Fruit fly (Drosophila melanogaster) whole organism, embryonic: Measurements from ENCODE around the gene Cul5.

Experiments
- ATbp ChIP-seq: fragments of 200-800 bp; sonication (Bioruptor generic); optimal IDR thresholded peaks from 2 replicates; lab custom pipeline; 2017; ENCODE audit warnings: missing biosample characterization, mild to moderate bottlenecking, missing genetic modification characterization, missing genetic modification reagents
- Aef1 ChIP-seq: fragments of 200-800 bp; sonication (Bioruptor generic); IDR thresholded peaks from 3 replicates; pipeline ENCODE4 v1.3.6; 2022; ENCODE audit warnings: missing biosample characterization, missing genetic modification characterization
- Atf3 ChIP-seq: fragments of 200-800 bp; sonication (Bioruptor generic); optimal IDR thresholded peaks from 3 replicates; lab custom pipeline; 2016; ENCODE audit warnings: missing biosample characterization, missing genetic modification characterization
- Bgb ChIP-seq: fragments of 200-800 bp; sonication (Bioruptor generic); IDR thresholded peaks from 2 replicates; pipeline ENCODE4 v1.3.6; 2022; ENCODE audit warnings: missing biosample characterization, missing genetic modification characterization; ENCODE audit not compliant: partially characterized antibody
- CG10147 ChIP-seq: fragments of 200-800 bp; sonication (Bioruptor generic); optimal IDR thresholded peaks from 2 replicates; lab custom pipeline; 2019; ENCODE audit warnings: missing biosample characterization, mild to moderate bottlenecking, missing genetic modification characterization, moderate library complexity
- CG10209 ChIP-seq: fragments of 200-800 bp; sonication (Bioruptor generic); optimal IDR thresholded peaks from 3 replicates; lab custom pipeline; 2017; ENCODE audit warnings: missing biosample characterization, mild to moderate bottlenecking, missing genetic modification characterization, missing genetic modification reagents
- CG13123 ChIP-seq: fragments of 200-800 bp; sonication (Bioruptor generic); optimal IDR thresholded peaks from 2 replicates; lab custom pipeline; 2016; ENCODE audit warnings: missing biosample characterization, missing genetic modification characterization
- CG14050 ChIP-seq: fragments of 200-800 bp; sonication (Bioruptor generic); IDR thresholded peaks from 3 replicates; pipeline ENCODE4 v1.3.6; 2022; ENCODE audit warnings: missing biosample characterization, missing genetic modification characterization
- CG1602 ChIP-seq: fragments of 200-800 bp; sonication (Bioruptor generic); optimal IDR thresholded peaks from 3 replicates; lab custom pipeline; 2016; ENCODE audit warnings: missing biosample characterization, missing genetic modification characterization
- CG17359 ChIP-seq: fragments of 200-800 bp; sonication (Bioruptor generic); optimal IDR thresholded peaks from 3 replicates; lab custom pipeline; 2018; ENCODE audit warnings: missing biosample characterization, mild to moderate bottlenecking, missing genetic modification characterization, moderate library complexity
- CG17612 ChIP-seq: fragments of 200-800 bp; sonication (Bioruptor generic); IDR thresholded peaks from 2 replicates; pipeline ENCODE4 v1.3.6; 2022; ENCODE audit warnings: missing biosample characterization, missing genetic modification characterization
- CG2202 ChIP-seq: fragments of 200-800 bp; sonication (Bioruptor generic); optimal IDR thresholded peaks from 2 replicates; lab custom pipeline; 2018; ENCODE audit warnings: missing biosample characterization, mild to moderate bottlenecking, missing genetic modification characterization
- CG4854 ChIP-seq: fragments of 200-800 bp; sonication (Bioruptor generic); optimal IDR thresholded peaks from 2 replicates; lab custom pipeline; 2016; ENCODE audit warnings: missing biosample characterization, missing genetic modification characterization, inconsistent platforms
- CG5245 ChIP-seq: fragments of 200-800 bp; sonication (Bioruptor generic); optimal IDR thresholded peaks from 3 replicates; lab custom pipeline; 2016; ENCODE audit warnings: missing biosample characterization, missing genetic modification characterization
- CG6654 ChIP-seq: fragments of 200-800 bp; sonication (Bioruptor generic); optimal IDR thresholded peaks from 2 replicates; lab custom pipeline; 2017; ENCODE audit warnings: missing biosample characterization, mild to moderate bottlenecking, missing genetic modification characterization
- CG6689 ChIP-seq: fragments of 200-800 bp; sonication (Bioruptor generic); IDR thresholded peaks from 2 replicates; pipeline ENCODE4 v1.3.6; 2022; ENCODE audit warnings: missing biosample characterization, missing genetic modification characterization
- CG7987 ChIP-seq: fragments of 200-800 bp; sonication (Bioruptor generic); optimal IDR thresholded peaks from 2 replicates; lab custom pipeline; 2018; ENCODE audit warnings: missing biosample characterization, mild to moderate bottlenecking, missing genetic modification characterization, moderate library complexity
- CG9215 ChIP-seq: fragments of 200-800 bp; sonication (Bioruptor generic); IDR thresholded peaks from 2 replicates; pipeline ENCODE4 v1.3.6; 2022; ENCODE audit warnings: missing biosample characterization, missing genetic modification characterization
- D ChIP-seq, 2 experiments: fragments of 200-800 bp in 1 of 2; fragments of >200 bp in 1 of 2; sonication (Bioruptor generic) in 1 of 2; optimal IDR thresholded peaks; 2 replicates in 1 of 2; 3 replicates in 1 of 2; lab custom pipeline; 2017; ENCODE audit warnings: mild to moderate bottlenecking in 1 of 2, missing biosample characterization in 1 of 2, missing genetic modification characterization in 1 of 2, missing genetic modification reagents in 1 of 2
- Dip2 ChIP-seq: fragments of 200-800 bp; sonication (Bioruptor generic); IDR thresholded peaks from 2 replicates; pipeline ENCODE4 v1.3.6; 2022; ENCODE audit warnings: missing biosample characterization, missing genetic modification characterization
- Dll ChIP-seq: fragments of 200-800 bp; sonication (Bioruptor generic); IDR thresholded peaks from 4 replicates; pipeline ENCODE4 v1.3.6; 2022; ENCODE audit warnings: missing biosample characterization, missing genetic modification characterization; ENCODE audit not compliant: partially characterized antibody
- Doc2 ChIP-seq: fragments of 200-800 bp; sonication (Bioruptor generic); IDR thresholded peaks from 2 replicates; pipeline ENCODE4 v1.3.6; 2022; ENCODE audit warnings: missing biosample characterization, missing genetic modification characterization
- Dref ChIP-seq: fragments of 200-800 bp; sonication (Bioruptor generic); IDR thresholded peaks from 2 replicates; pipeline ENCODE4 v1.3.6; 2022; ENCODE audit warnings: missing biosample characterization, missing genetic modification characterization
- Gsc ChIP-seq: fragments of 200-800 bp; sonication (Bioruptor generic); IDR thresholded peaks from 2 replicates; pipeline ENCODE4 v1.3.6; 2022; ENCODE audit warnings: missing biosample characterization, missing genetic modification characterization
- Gug ChIP-seq: fragments of 200-800 bp; sonication (Bioruptor generic); IDR thresholded peaks from 4 replicates; pipeline ENCODE4 v1.3.6; 2022; ENCODE audit warnings: missing biosample characterization, missing genetic modification characterization
- Hmx ChIP-seq: fragments of 200-800 bp; sonication (Bioruptor generic); optimal IDR thresholded peaks from 2 replicates; lab custom pipeline; 2016; ENCODE audit warnings: missing biosample characterization, missing genetic modification characterization
- Hr78 ChIP-seq, 2 experiments: fragments of 200-800 bp in 1 of 2; fragments of >200 bp in 1 of 2; sonication (Bioruptor generic) in 1 of 2; optimal IDR thresholded peaks; 2 replicates each; lab custom pipeline; 2017 to 2019; ENCODE audit warnings: missing biosample characterization in 2 of 2, missing genetic modification characterization in 2 of 2, mild to moderate bottlenecking in 1 of 2, moderate library complexity in 1 of 2
- MTF-1 ChIP-seq: fragments of 200-800 bp; sonication (Bioruptor generic); optimal IDR thresholded peaks from 2 replicates; lab custom pipeline; 2018; ENCODE audit warnings: missing biosample characterization, mild to moderate bottlenecking, missing genetic modification characterization, borderline replicate concordance
- Mrtf ChIP-seq: fragments of 200-800 bp; sonication (Bioruptor generic); IDR thresholded peaks from 3 replicates; pipeline ENCODE4 v1.3.6; 2022; ENCODE audit warnings: missing biosample characterization, missing genetic modification characterization
- PHDP ChIP-seq: fragments of 200-800 bp; sonication (Bioruptor generic); optimal IDR thresholded peaks from 3 replicates; lab custom pipeline; 2018; ENCODE audit warnings: missing biosample characterization, mild to moderate bottlenecking, missing genetic modification characterization, moderate library complexity
- Ptx1 ChIP-seq: fragments of 200-800 bp; sonication (Bioruptor generic); IDR thresholded peaks from 2 replicates; pipeline ENCODE4 v1.3.6; 2022; ENCODE audit warnings: missing biosample characterization, missing genetic modification characterization
- ac ChIP-seq: fragments of 200-800 bp; sonication (Bioruptor generic); optimal IDR thresholded peaks from 3 replicates; lab custom pipeline; 2017; ENCODE audit warnings: missing biosample characterization, mild to moderate bottlenecking, missing genetic modification characterization
- bcd ChIP-seq: fragments of 200-800 bp; sonication (Bioruptor generic); optimal IDR thresholded peaks from 2 replicates; lab custom pipeline; 2017; ENCODE audit warnings: missing biosample characterization, mild to moderate bottlenecking, missing genetic modification characterization
- bowl ChIP-seq: fragments of 200-800 bp; sonication (Bioruptor generic); IDR thresholded peaks from 2 replicates; pipeline ENCODE4 v1.3.6; 2022; ENCODE audit warnings: missing biosample characterization, missing genetic modification characterization
- esg ChIP-seq: fragments of 200-800 bp; sonication (Bioruptor generic); conservative IDR thresholded peaks from 2 replicates; pipeline ENCODE4 v1.3.6; 2022; ENCODE audit warnings: missing biosample characterization, missing genetic modification characterization
- ewg ChIP-seq: fragments of 200-800 bp; sonication (Bioruptor generic); optimal IDR thresholded peaks from 3 replicates; lab custom pipeline; 2017; ENCODE audit warnings: mild to moderate bottlenecking, missing biosample characterization, missing genetic modification reagents, missing genetic modification characterization
- gcm ChIP-seq: fragments of 200-800 bp; sonication (Bioruptor generic); optimal IDR thresholded peaks from 2 replicates; lab custom pipeline; 2019; ENCODE audit warnings: missing biosample characterization, mild to moderate bottlenecking, missing genetic modification characterization, moderate library complexity
- her ChIP-seq: fragments of 200-800 bp; sonication (Bioruptor generic); optimal IDR thresholded peaks from 2 replicates; lab custom pipeline; 2016; ENCODE audit warnings: missing biosample characterization, missing genetic modification characterization
- kni ChIP-seq: fragments of 200-800 bp; sonication (Bioruptor generic); optimal IDR thresholded peaks from 3 replicates; lab custom pipeline; 2017; ENCODE audit warnings: mild to moderate bottlenecking, missing biosample characterization, missing genetic modification reagents, missing genetic modification characterization
- mirr ChIP-seq: fragments of 200-800 bp; sonication (Bioruptor generic); optimal IDR thresholded peaks from 3 replicates; lab custom pipeline; 2018; ENCODE audit warnings: missing biosample characterization, mild to moderate bottlenecking, missing genetic modification characterization
- pho ChIP-seq: fragments of 200-800 bp; sonication (Bioruptor generic); optimal IDR thresholded peaks from 2 replicates; lab custom pipeline; 2016; ENCODE audit warnings: missing biosample characterization, missing genetic modification characterization
- phol ChIP-seq: fragments of 200-800 bp; sonication (Bioruptor generic); optimal IDR thresholded peaks from 3 replicates; lab custom pipeline; 2018; ENCODE audit warnings: missing biosample characterization, mild to moderate bottlenecking, missing genetic modification characterization, moderate library complexity
- sd ChIP-seq: fragments of 200-800 bp; sonication (Bioruptor generic); optimal IDR thresholded peaks from 3 replicates; lab custom pipeline; 2018; ENCODE audit warnings: missing biosample characterization, mild to moderate bottlenecking, missing genetic modification characterization, moderate library complexity
- sqz ChIP-seq: fragments of 200-800 bp; sonication (Bioruptor generic); optimal IDR thresholded peaks from 3 replicates; lab custom pipeline; 2018; ENCODE audit warnings: missing biosample characterization, mild to moderate bottlenecking, missing genetic modification characterization
- stc ChIP-seq: fragments of 200-800 bp; sonication (Bioruptor generic); IDR thresholded peaks from 2 replicates; pipeline ENCODE4 v1.3.6; 2022; ENCODE audit warnings: missing biosample characterization, missing genetic modification characterization
- tin ChIP-seq: fragments of 200-800 bp; sonication (Bioruptor generic); optimal IDR thresholded peaks from 3 replicates; lab custom pipeline; 2016; ENCODE audit warnings: missing biosample characterization, missing genetic modification characterization
- twi ChIP-seq: fragments of 200-800 bp; optimal IDR thresholded peaks from 2 replicates; lab custom pipeline; 2019; ENCODE audit warnings: missing biosample characterization, mild to moderate bottlenecking, missing genetic modification characterization, moderate library complexity
- vvl ChIP-seq: fragments of 200-800 bp; sonication (Bioruptor generic); IDR thresholded peaks from 2 replicates; pipeline ENCODE4 v1.3.6; 2022; ENCODE audit warnings: missing biosample characterization, missing genetic modification characterization

Cul5 gene

DNA sequence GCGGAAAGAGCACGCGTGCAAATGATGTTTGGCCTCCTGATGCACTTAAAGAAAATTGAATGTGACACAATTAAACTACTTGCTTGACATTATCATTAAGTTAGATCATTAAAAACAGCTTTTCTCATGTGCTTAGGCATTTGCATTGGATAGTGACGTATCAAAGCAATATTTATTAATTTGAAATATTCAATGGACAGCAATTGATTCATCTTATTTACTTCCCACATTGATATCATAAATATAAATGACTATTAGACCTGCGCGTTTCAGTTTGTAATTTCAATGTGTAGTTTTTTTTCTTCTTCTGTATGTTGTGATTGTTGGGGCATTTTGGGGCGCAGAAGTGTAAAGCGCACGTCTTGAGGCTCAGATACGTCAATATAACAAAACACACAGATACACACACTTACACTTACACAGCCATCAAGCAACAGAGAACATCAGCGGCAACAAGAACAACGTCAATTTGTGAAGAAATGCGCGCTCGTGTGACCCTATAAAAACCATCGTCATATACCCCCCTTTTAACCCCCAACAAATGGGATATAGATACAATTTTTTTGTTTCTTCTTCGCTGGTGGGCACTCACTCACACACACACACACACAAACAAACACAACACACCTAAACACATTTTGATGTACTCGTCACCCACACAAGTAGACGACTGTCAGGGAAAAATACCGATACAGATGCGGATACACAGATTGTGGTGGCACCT is 26.3 kb upstream of the Cul5 start (continued):
- TF ChIP-seq twi (peak; percentile 23), stc (GFP tag; lab: Robert Waterston, UW) (peak; percentile 57), CG2202 (tag; lab: Kevin White, UChicago) (peak; percentile 50), CG17359 (tag; lab: Kevin White, UChicago) (peak; percentile 74), CG13123 (GFP tag; lab: Kevin White, UChicago) (peak; percentile 27), Hmx (GFP tag; lab: Kevin White, UChicago) (no peak), MTF-1 (peak; percentile 5), CG14050 (GFP tag; lab: Robert Waterston, UW) (0 out of 3 replicates have a peak, but pooled peaks have one; percentile 15), CG7987 (GFP tag; lab: Kevin White, UChicago) (no peak), kni (GFP tag; lab: Kevin White, UChicago) (peak; percentile 72), PHDP (tag; lab: Kevin White, UChicago) (peak; percentile 70), esg (peak; percentile 62), Atf3 (GFP tag; lab: Kevin White, UChicago) (peak; percentile 32), Aef1 (peak; percentile 33; the same call in 2 of the 3 replicates), sd (peak; percentile 58), bowl (no peak), CG10147 (GFP tag; lab: Kevin White, UChicago) (peak; percentile 64), CG1602 (GFP tag; lab: Kevin White, UChicago) (peak; percentile 47), Hr78 (GFP tag; optimal IDR thresholded peaks at IDR 0.05; lab: Kevin White, UChicago) (peak in 1 of 2 experiments; percentile 83), phol (tag; lab: Kevin White, UChicago) (peak; percentile 86), D (optimal IDR thresholded peaks at IDR 0.05; lab: Kevin White, UChicago) (no peak), D (GFP tag; optimal IDR thresholded peaks at IDR 0.05; lab: Kevin White, UChicago) (peak; percentile 82), CG10209 (peak; percentile 68), Doc2 (peak; percentile 17; the same call in 1 of the 2 replicates), CG6654 (GFP tag; lab: Kevin White, UChicago) (peak; percentile 49), Dll (GFP tag; lab: Robert Waterston, UW) (no peak), CG9215 (GFP tag; lab: Robert Waterston, UW) (peak; percentile 55), gcm (peak; percentile 65), Gsc (no peak), vvl (GFP tag; lab: Robert Waterston, UW) (peak; percentile 74), pho (GFP tag; lab: Kevin White, UChicago) (no peak), ac (GFP tag; lab: Kevin White, UChicago) (no peak), mirr (GFP tag; lab: Kevin White, UChicago) (peak; percentile 38), ATbp (GFP tag; lab: Kevin White, UChicago) (peak; percentile 81), her (GFP tag; lab: Kevin White, UChicago) (no peak), Dref (no peak), CG6689 (GFP tag; lab: Robert Waterston, UW) (peak; percentile 73), Mrtf (0 out of 3 replicates have a peak, but pooled peaks have one; percentile 45), Gug (GFP tag; lab: Robert Waterston, UW) (peak; percentile 45; the same call in 3 of the 4 replicates), Dip2 (no peak), Bgb (GFP tag; lab: Robert Waterston, UW) (no peak), Ptx1 (GFP tag; lab: Robert Waterston, UW) (peak; percentile 77), CG17612 (GFP tag; lab: Robert Waterston, UW) (no peak), bcd (GFP tag; lab: Kevin White, UChicago) (peak; percentile 69), sqz (GFP tag; lab: Kevin White, UChicago) (peak; percentile 32), CG5245 (GFP tag; lab: Kevin White, UChicago) (peak; percentile 48), tin (GFP tag; lab: Kevin White, UChicago) (peak; percentile 59), ewg (GFP tag; lab: Kevin White, UChicago) (peak; percentile 76), CG4854 (peak; percentile 25)
